Worm (Caenorhabditis elegans) whole organism, L4 larva: ENCODE measurements around the gene T09F3.7.

Experiments
- D1046.2 ChIP-seq: fragments of 200-800 bp; sonication (Bioruptor generic); IDR thresholded peaks from 2 replicates; pipeline ENCODE4 v1.3.6; 2022; ENCODE audit warnings: missing genetic modification characterization, missing compliant biosample characterization
- F26F4.8 ChIP-seq: fragments of 200-800 bp; sonication (Bioruptor generic); conservative IDR thresholded peaks from 2 replicates; pipeline ENCODE4 v1.3.6; 2022; ENCODE audit warnings: missing genetic modification characterization, missing compliant biosample characterization
- R02D3.7 ChIP-seq: fragments of 150-350 bp; sonication (generic microtip); optimal IDR thresholded peaks from 3 replicates; lab custom pipeline; 2014; ENCODE audit warnings: missing biosample characterization, missing genetic modification characterization
- T20F7.1 ChIP-seq: fragments of 200-800 bp; sonication (Bioruptor generic); optimal IDR thresholded peaks from 2 replicates; lab custom pipeline; 2018; ENCODE audit warnings: mild to moderate bottlenecking, missing genetic modification characterization, missing compliant biosample characterization
- T26A8.4 ChIP-seq: fragments of 200-800 bp; sonication (Bioruptor generic); IDR thresholded peaks from 2 replicates; pipeline ENCODE4 v1.3.6; 2022; ENCODE audit warnings: missing genetic modification characterization, missing compliant biosample characterization
- Y48G9A.11 ChIP-seq: fragments of 200-800 bp; sonication (Bioruptor generic); IDR thresholded peaks from 2 replicates; pipeline ENCODE4 v1.3.6; 2022; ENCODE audit warnings: missing genetic modification reagents, missing genetic modification characterization, missing compliant biosample characterization
- Y5F2A.4 ChIP-seq: fragments of 200-800 bp; sonication (Bioruptor generic); optimal IDR thresholded peaks from 2 replicates; lab custom pipeline; 2018; ENCODE audit warnings: mild to moderate bottlenecking, missing genetic modification characterization, missing compliant biosample characterization
- Y75B8A.6 ChIP-seq: fragments of 200-800 bp; sonication (Bioruptor generic); IDR thresholded peaks from 2 replicates; pipeline ENCODE4 v1.3.6; 2022; ENCODE audit warnings: missing genetic modification reagents, missing genetic modification characterization, missing compliant biosample characterization
- aha-1 ChIP-seq: fragments of 150-350 bp; peaks from one replicate; lab custom pipeline; 2014; ENCODE audit warnings: missing biosample characterization, missing genetic modification characterization
- arid-1 ChIP-seq: fragments of 200-800 bp; sonication (Bioruptor generic); conservative IDR thresholded peaks from 2 replicates; pipeline ENCODE4 v1.3.6; 2022; ENCODE audit warnings: missing genetic modification reagents, missing genetic modification characterization, missing compliant biosample characterization
- ceh-20 ChIP-seq: fragments of 200-800 bp; sonication (Bioruptor generic); IDR thresholded peaks from 2 replicates; pipeline ENCODE4 v1.3.6; 2022; ENCODE audit warnings: missing genetic modification reagents, missing genetic modification characterization, missing compliant biosample characterization
- ceh-28 ChIP-seq: fragments of 150-350 bp; optimal IDR thresholded peaks from 2 replicates; lab custom pipeline; 2014; ENCODE audit warnings: missing biosample characterization, missing genetic modification reagents, missing genetic modification characterization
- ceh-62 ChIP-seq: sonication (generic microtip); optimal IDR thresholded peaks from 2 replicates; lab custom pipeline; 2017; ENCODE audit warnings: missing biosample characterization, missing genetic modification characterization
- cey-2 ChIP-seq: sonication (generic microtip); optimal IDR thresholded peaks from 3 replicates; lab custom pipeline; 2017; ENCODE audit warnings: missing genetic modification characterization, mild to moderate bottlenecking, missing compliant biosample characterization, antibody characterized with exemption, borderline replicate concordance; ENCODE audit not compliant: insufficient read depth
- daf-16 ChIP-seq, 3 experiments: sonication (generic microtip); optimal IDR thresholded peaks; 2 replicates each; lab custom pipeline; 2016 to 2017; ENCODE audit warnings: missing genetic modification characterization in 3 of 3, missing genetic modification reagents in 3 of 3, mild to moderate bottlenecking in 2 of 3, missing compliant biosample characterization in 2 of 3, missing biosample characterization in 1 of 3, moderate library complexity in 1 of 3
- daf-19 ChIP-seq: fragments of 200-800 bp; sonication (Bioruptor generic); conservative IDR thresholded peaks from 2 replicates; pipeline ENCODE4 v1.3.6; 2022; ENCODE audit warnings: missing genetic modification characterization, missing compliant biosample characterization
- daf-8 ChIP-seq: fragments of 200-800 bp; sonication (Bioruptor generic); IDR thresholded peaks from 2 replicates; pipeline ENCODE4 v1.3.6; 2022; ENCODE audit warnings: missing genetic modification characterization, missing compliant biosample characterization
- dmd-8 ChIP-seq: fragments of 200-800 bp; sonication (Bioruptor generic); IDR thresholded peaks from 2 replicates; pipeline ENCODE4 v1.3.6; 2022; ENCODE audit warnings: missing genetic modification characterization, missing compliant biosample characterization
- duxl-1 ChIP-seq: sonication (generic microtip); optimal IDR thresholded peaks from 2 replicates; lab custom pipeline; 2016; ENCODE audit warnings: mild to moderate bottlenecking, missing genetic modification characterization, moderate library complexity, missing compliant biosample characterization; ENCODE audit not compliant: poor library complexity
- dve-1 ChIP-seq: sonication (generic microtip); optimal IDR thresholded peaks from 2 replicates; lab custom pipeline; 2017; ENCODE audit warnings: antibody characterized with exemption, mild to moderate bottlenecking, missing genetic modification characterization, missing compliant biosample characterization; ENCODE audit not compliant: insufficient read depth
- hlh-11 ChIP-seq: fragments of 200-800 bp; sonication (Bioruptor generic); optimal IDR thresholded peaks from 2 replicates; lab custom pipeline; 2018; ENCODE audit warnings: mild to moderate bottlenecking, missing genetic modification characterization, missing compliant biosample characterization
- lin-13 ChIP-seq: fragments of 150-350 bp; optimal IDR thresholded peaks from 2 replicates; lab custom pipeline; 2014; ENCODE audit warnings: missing biosample characterization, missing genetic modification reagents, missing genetic modification characterization
- lin-15B ChIP-seq: fragments of 150-350 bp; sonication (generic microtip); optimal IDR thresholded peaks from 3 replicates; lab custom pipeline; 2014; ENCODE audit warnings: missing biosample characterization, missing genetic modification characterization
- lin-38 ChIP-seq: fragments of 200-800 bp; sonication (Bioruptor generic); IDR thresholded peaks from 2 replicates; pipeline ENCODE4 v1.3.6; 2022; ENCODE audit warnings: missing genetic modification reagents, missing genetic modification characterization, missing compliant biosample characterization
- lin-39 ChIP-seq: fragments of 150-350 bp; optimal IDR thresholded peaks from 2 replicates; lab custom pipeline; 2014; ENCODE audit warnings: missing biosample characterization, missing genetic modification reagents, missing genetic modification characterization
- lir-3 ChIP-seq: sonication (generic microtip); optimal IDR thresholded peaks from 2 replicates; lab custom pipeline; 2016; ENCODE audit warnings: mild to moderate bottlenecking, missing genetic modification characterization, missing compliant biosample characterization
- lsy-2 ChIP-seq, 2 experiments: fragments of 150-350 bp in 1 of 2; sonication (generic microtip) in 1 of 2; optimal IDR thresholded peaks; 2 replicates each; lab custom pipeline; 2014 to 2017; ENCODE audit warnings: missing biosample characterization in 2 of 2, missing genetic modification characterization in 2 of 2
- mdl-1 ChIP-seq, 2 experiments: fragments of 150-350 bp in 1 of 2; sonication (generic microtip) in 1 of 2; optimal IDR thresholded peaks; 2 replicates each; lab custom pipeline; 2014 to 2017; ENCODE audit warnings: missing biosample characterization in 2 of 2, missing genetic modification characterization in 2 of 2
- mdt-29 ChIP-seq: fragments of 200-800 bp; sonication (Bioruptor generic); IDR thresholded peaks from 2 replicates; pipeline ENCODE4 v1.3.6; 2022; ENCODE audit warnings: missing genetic modification reagents, missing genetic modification characterization, missing compliant biosample characterization
- mes-2 ChIP-seq: sonication (generic microtip); optimal IDR thresholded peaks from 2 replicates; lab custom pipeline; 2016; ENCODE audit warnings: missing genotype, mild to moderate bottlenecking, missing genetic modification characterization, missing compliant biosample characterization; ENCODE audit not compliant: poor library complexity, severe bottlenecking
- mxl-3 ChIP-seq: fragments of 200-800 bp; sonication (Bioruptor generic); optimal IDR thresholded peaks from 2 replicates; lab custom pipeline; 2018; ENCODE audit warnings: mild to moderate bottlenecking, missing genetic modification characterization, missing compliant biosample characterization
- nhr-77 ChIP-seq: fragments of 150-350 bp; optimal IDR thresholded peaks from 2 replicates; lab custom pipeline; 2014; ENCODE audit warnings: missing biosample characterization, missing genetic modification characterization
- php-3 ChIP-seq: fragments of 200-800 bp; sonication (Bioruptor generic); IDR thresholded peaks from 2 replicates; pipeline ENCODE4 v1.3.6; 2022; ENCODE audit warnings: missing genetic modification reagents, missing genetic modification characterization, missing compliant biosample characterization
- pqm-1 ChIP-seq: sonication (generic microtip); optimal IDR thresholded peaks from 2 replicates; lab custom pipeline; 2017; ENCODE audit warnings: missing biosample characterization, missing genetic modification characterization
- sdz-12 ChIP-seq: fragments of 200-800 bp; sonication (Bioruptor generic); optimal IDR thresholded peaks from 2 replicates; lab custom pipeline; 2018; ENCODE audit warnings: mild to moderate bottlenecking, missing genetic modification characterization, missing compliant biosample characterization
- set-16 ChIP-seq: fragments of 200-800 bp; sonication (Bioruptor generic); IDR thresholded peaks from 2 replicates; pipeline ENCODE4 v1.3.6; 2022; ENCODE audit warnings: missing genetic modification reagents, missing genetic modification characterization, missing compliant biosample characterization
- skn-1 ChIP-seq: fragments of 150-350 bp; optimal IDR thresholded peaks from 2 replicates; lab custom pipeline; 2014; ENCODE audit warnings: missing biosample characterization, missing genetic modification characterization
- snpc-1.2 ChIP-seq: fragments of 200-800 bp; sonication (Bioruptor generic); IDR thresholded peaks from 2 replicates; pipeline ENCODE4 v1.3.6; 2022; ENCODE audit warnings: missing genetic modification reagents, missing genetic modification characterization, missing compliant biosample characterization
- spr-1 ChIP-seq: sonication (generic microtip); optimal IDR thresholded peaks from 2 replicates; lab custom pipeline; 2016; ENCODE audit warnings: mild to moderate bottlenecking, missing genetic modification characterization, missing compliant biosample characterization
- tra-1 ChIP-seq: fragments of 200-800 bp; sonication (Bioruptor generic); IDR thresholded peaks from 2 replicates; pipeline ENCODE4 v1.3.6; 2022; ENCODE audit warnings: missing genetic modification reagents, missing genetic modification characterization, missing compliant biosample characterization
- unc-62 ChIP-seq, 3 experiments: fragments of 150-350 bp in 1 of 3; sonication (generic microtip); optimal IDR thresholded peaks in 2 of 3; peaks in 1 of 3; 1 replicate in 1 of 3; 2 replicates in 2 of 3; lab custom pipeline; 2014 to 2017; ENCODE audit warnings: missing biosample characterization in 3 of 3, missing genetic modification characterization in 3 of 3, missing genetic modification reagents in 3 of 3, missing genotype in 1 of 3
- zfp-2 ChIP-seq: sonication (generic microtip); optimal IDR thresholded peaks from 2 replicates; lab custom pipeline; 2016; ENCODE audit warnings: mild to moderate bottlenecking, missing genetic modification characterization, missing compliant biosample characterization
- zfp-3 ChIP-seq: fragments of 200-800 bp; sonication (Bioruptor generic); conservative IDR thresholded peaks from 2 replicates; pipeline ENCODE4 v1.3.6; 2022; ENCODE audit warnings: missing genetic modification reagents, missing genetic modification characterization, missing compliant biosample characterization
- ztf-7 ChIP-seq: fragments of 150-350 bp; optimal IDR thresholded peaks from 2 replicates; lab custom pipeline; 2014; ENCODE audit warnings: missing biosample characterization, missing genetic modification characterization

Gene T09F3.7

DNA sequence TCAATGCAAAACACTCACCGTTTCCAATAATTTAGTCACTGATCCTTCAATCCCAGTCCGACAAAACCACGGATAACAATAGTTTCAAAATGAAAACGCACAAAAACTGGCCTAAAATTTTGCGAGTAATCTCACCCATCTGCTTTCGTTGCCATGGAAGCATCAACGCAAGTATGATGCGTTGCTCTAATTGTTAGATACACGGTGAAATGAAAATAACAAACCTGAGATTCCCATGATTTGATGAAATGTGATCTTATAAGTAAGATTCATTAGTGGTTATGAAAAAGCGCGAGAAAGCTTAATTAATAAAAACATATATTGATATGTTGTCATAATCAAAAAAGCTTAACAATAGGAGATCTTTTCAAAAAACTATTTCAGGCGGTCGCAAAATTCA is 23.8 kb upstream of the T09F3.7 start, which contains the start of gene ceh-57:
ceh-57 (minus strand) TSS at position 95 of the 400 bp plus-strand sequence.
- no peak for TF ChIP-seq ztf-7
- TF ChIP-seq duxl-1 (tag; lab: Kevin White, UChicago) = no peak
- TF ChIP-seq cey-2 (tag; lab: Kevin White, UChicago) = no peak
- no peak for TF ChIP-seq F26F4.8
- TF ChIP-seq lin-39 (tag; lab: Kevin White, UChicago) = no peak

DNA sequence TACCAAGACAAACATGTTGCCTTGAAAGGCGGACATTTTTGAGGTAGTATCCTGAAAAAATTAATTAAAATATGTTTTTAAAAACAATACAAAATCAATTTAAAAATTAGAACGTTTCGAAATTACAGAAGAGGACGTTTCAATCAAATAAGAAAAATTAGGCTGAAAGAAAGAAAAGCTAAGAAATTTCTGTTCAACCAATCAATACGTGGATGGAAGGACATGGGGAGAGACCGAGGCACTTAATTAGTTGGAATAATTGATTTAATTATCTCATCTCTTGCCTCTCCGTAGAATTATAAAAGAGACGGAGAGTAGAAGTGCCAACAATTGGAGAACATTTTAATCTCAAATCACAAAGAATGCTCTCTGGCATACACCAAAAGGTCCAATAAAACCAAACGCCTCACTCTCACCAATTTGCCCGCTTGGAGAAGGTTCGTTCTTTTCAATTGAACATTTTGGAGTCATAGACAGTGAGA is 21.4 kb upstream of the T09F3.7 start, which contains the start of gene ceh-58:
ceh-58 (minus strand) TSS at position 51 of the 482 bp plus-strand sequence.
- TF ChIP-seq D1046.2 (GFP tag; lab: Robert Waterston, UW) (no peak), Y48G9A.11 (GFP tag; lab: Robert Waterston, UW) (no peak), php-3 (no peak), Y75B8A.6 (GFP tag; lab: Robert Waterston, UW) (no peak), snpc-1.2 (GFP tag; lab: Robert Waterston, UW) (no peak), zfp-2 (no peak), tra-1 (GFP tag; lab: Robert Waterston, UW) (no peak), Y5F2A.4 (GFP tag; lab: Kevin White, UChicago) (no peak), mdl-1 (tag; optimal IDR thresholded peaks at IDR 0.05; lab: Kevin White, UChicago) (no peak), ztf-7 (no peak), lin-13 (no peak), pqm-1 (tag; lab: Kevin White, UChicago) (no peak), lin-15B (tag; lab: Kevin White, UChicago) (no peak), mdt-29 (no peak), lsy-2 (tag; optimal IDR thresholded peaks at IDR 0.05; lab: Kevin White, UChicago) (no peak), spr-1 (tag; lab: Kevin White, UChicago) (no peak), lin-38 (no peak), sdz-12 (GFP tag; lab: Kevin White, UChicago) (no peak), mxl-3 (GFP tag; lab: Kevin White, UChicago) (no peak), dmd-8 (GFP tag; lab: Robert Waterston, UW) (no peak)

DNA sequence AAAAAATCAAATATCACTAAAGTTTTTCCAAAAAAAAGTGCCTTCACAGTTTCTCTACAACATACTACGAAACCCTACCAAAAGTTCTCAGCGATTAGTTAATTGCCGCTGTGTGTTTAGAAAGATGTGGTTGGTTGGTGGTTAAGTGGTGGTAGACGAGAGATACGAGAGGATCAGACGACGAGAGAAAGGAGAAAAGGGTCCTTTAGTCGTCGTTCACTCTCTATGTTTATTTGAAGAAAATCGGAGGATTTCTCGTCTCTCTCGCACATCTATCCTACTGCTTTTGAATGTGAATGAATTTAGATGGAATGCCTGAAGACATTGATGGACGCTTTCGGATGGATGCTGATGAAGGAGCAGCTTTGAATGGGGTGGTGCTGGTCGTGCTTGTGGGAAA is 20.1 kb upstream of the T09F3.7 start:
- peak in 1 of 2 experiments; percentile 60 for TF ChIP-seq unc-62 (GFP tag; optimal IDR thresholded peaks at IDR 0.05 in 1 of 2; lab: Kevin White, UChicago)
- no peak for TF ChIP-seq unc-62 (tag; optimal IDR thresholded peaks at IDR 0.05; lab: Kevin White, UChicago)
- no peak for TF ChIP-seq R02D3.7 (tag; lab: Kevin White, UChicago)
- no peak for TF ChIP-seq T26A8.4 (GFP tag; lab: Robert Waterston, UW)
- TF ChIP-seq, all 104 proteins: peak for 1

ce11 chrII:10373016-10373415 is 18.0 kb upstream of the T09F3.7 start:
- no peak for TF ChIP-seq T20F7.1 (GFP tag; lab: Kevin White, UChicago)
- TF ChIP-seq aha-1 (tag; lab: Kevin White, UChicago) = peak; percentile 51
- TF ChIP-seq dmd-8 (GFP tag; lab: Robert Waterston, UW) = no peak
- no peak for TF ChIP-seq nhr-77 (tag; lab: Kevin White, UChicago)
- no peak for TF ChIP-seq daf-8 (GFP tag; lab: Robert Waterston, UW)
- TF ChIP-seq set-16 (GFP tag; lab: Robert Waterston, UW) = no peak
- TF ChIP-seq ceh-20 = no peak
- TF ChIP-seq zfp-3 (GFP tag; lab: Robert Waterston, UW) = no peak
- TF ChIP-seq daf-19 = no peak
- TF ChIP-seq skn-1 = no peak
- no peak for TF ChIP-seq lsy-2 (tag; optimal IDR thresholded peaks at IDR 0.05; lab: Kevin White, UChicago)
- TF ChIP-seq daf-16 (GFP tag; optimal IDR thresholded peaks at IDR 0.05; lab: Kevin White, UChicago) = no peak
- TF ChIP-seq daf-16 (tag; optimal IDR thresholded peaks at IDR 0.05; lab: Kevin White, UChicago) = peak; percentile 99
- TF ChIP-seq lir-3 (tag; lab: Kevin White, UChicago) = no peak
- TF ChIP-seq lin-15B (tag; lab: Kevin White, UChicago) = no peak
- no peak for TF ChIP-seq mes-2 (tag; lab: Kevin White, UChicago)
- peak; percentile 31 for TF ChIP-seq dve-1 (tag; lab: Kevin White, UChicago)
- TF ChIP-seq php-3 = peak; percentile 39; the same call in 1 of the 2 replicates
- TF ChIP-seq ceh-28 (tag; lab: Kevin White, UChicago) = no peak
- TF ChIP-seq arid-1 = no peak
- TF ChIP-seq mdt-29 = no peak
- TF ChIP-seq hlh-11 (tag; lab: Kevin White, UChicago) = peak; percentile 4
- TF ChIP-seq ceh-62 (tag; lab: Kevin White, UChicago) = no peak
